Worm (Caenorhabditis elegans) whole organism, young adult: Measurements from ENCODE around the gene F37A4.6.
"Not testable (repeated sequence)": the region's sequence is repeated elsewhere in the genome, so short reads cannot be mapped to it uniquely, and the experiment has no call there.

ENCODE experiments used
- B0019.2 ChIP-seq: fragments of 200-800 bp; sonication (Bioruptor generic); conservative IDR thresholded peaks from 2 replicates; pipeline ENCODE4 v1.3.6; 2022; ENCODE audit warnings: missing genetic modification reagents, missing genetic modification characterization, missing compliant biosample characterization
- B0035.1 ChIP-seq: sonication (generic microtip); optimal IDR thresholded peaks from 2 replicates; lab custom pipeline; 2016; ENCODE audit warnings: missing genetic modification characterization, mild to moderate bottlenecking, missing compliant biosample characterization, missing genotype, missing genetic modification reagents
- B0261.1 ChIP-seq: sonication (generic microtip); optimal IDR thresholded peaks from 2 replicates; lab custom pipeline; 2016; ENCODE audit warnings: mild to moderate bottlenecking, missing genetic modification characterization, moderate library complexity, missing compliant biosample characterization
- D2030.7 ChIP-seq: fragments of 200-800 bp; sonication (Bioruptor generic); IDR thresholded peaks from 2 replicates; pipeline ENCODE4 v1.3.6; 2022; ENCODE audit warnings: missing genetic modification reagents, missing genetic modification characterization, missing compliant biosample characterization
- F49E8.2 ChIP-seq: sonication (generic microtip); optimal IDR thresholded peaks from 3 replicates; lab custom pipeline; 2017; ENCODE audit warnings: missing genetic modification characterization, mild to moderate bottlenecking, missing compliant biosample characterization, antibody characterized with exemption, moderate library complexity; ENCODE audit not compliant: insufficient read depth
- F52B5.7 ChIP-seq: sonication (generic microtip); optimal IDR thresholded peaks from 2 replicates; lab custom pipeline; 2016; ENCODE audit warnings: mild to moderate bottlenecking, missing genetic modification characterization, missing compliant biosample characterization
- F57A8.1 ChIP-seq: fragments of 200-800 bp; sonication (Bioruptor generic); optimal IDR thresholded peaks from 2 replicates; lab custom pipeline; 2018; ENCODE audit warnings: mild to moderate bottlenecking, missing genetic modification characterization, moderate library complexity, missing compliant biosample characterization
- K11D2.4 ChIP-seq: fragments of 200-800 bp; sonication (Bioruptor generic); IDR thresholded peaks from 2 replicates; pipeline ENCODE4 v1.3.6; 2022; ENCODE audit warnings: missing genetic modification reagents, missing genetic modification characterization, missing compliant biosample characterization
- K12H6.12 ChIP-seq: fragments of 200-800 bp; sonication (Bioruptor generic); optimal IDR thresholded peaks from 2 replicates; lab custom pipeline; 2018; ENCODE audit warnings: mild to moderate bottlenecking, missing genetic modification characterization, missing compliant biosample characterization
- T07F8.4 ChIP-seq: sonication (generic microtip); optimal IDR thresholded peaks from 2 replicates; lab custom pipeline; 2016; ENCODE audit warnings: mild to moderate bottlenecking, missing genetic modification characterization, moderate library complexity, missing compliant biosample characterization
- Y53F4B.3 ChIP-seq: fragments of 200-800 bp; sonication (Bioruptor generic); IDR thresholded peaks from 2 replicates; pipeline ENCODE4 v1.3.6; 2022; ENCODE audit warnings: missing genetic modification reagents, missing genetic modification characterization, missing compliant biosample characterization
- Y53G8AR.9 ChIP-seq: fragments of 200-800 bp; sonication (Bioruptor generic); conservative IDR thresholded peaks from 2 replicates; pipeline ENCODE4 v1.3.6; 2022; ENCODE audit warnings: missing genetic modification reagents, missing genetic modification characterization, missing compliant biosample characterization
- Y56A3A.18 ChIP-seq: fragments of 200-800 bp; sonication (Bioruptor generic); IDR thresholded peaks from 2 replicates; pipeline ENCODE4 v1.3.6; 2022; ENCODE audit warnings: missing genetic modification reagents, missing genetic modification characterization, missing compliant biosample characterization
- Y95B8A.8 ChIP-seq: fragments of 200-800 bp; sonication (Bioruptor generic); IDR thresholded peaks from 2 replicates; pipeline ENCODE4 v1.3.6; 2022; ENCODE audit warnings: missing genetic modification reagents, missing genetic modification characterization, missing compliant biosample characterization
- ZK185.1 ChIP-seq: sonication (generic microtip); optimal IDR thresholded peaks from 2 replicates; lab custom pipeline; 2016; ENCODE audit warnings: mild to moderate bottlenecking, missing genetic modification characterization, missing compliant biosample characterization; ENCODE audit not compliant: poor library complexity, severe bottlenecking
- aptf-3 ChIP-seq: fragments of 200-800 bp; sonication (Bioruptor generic); IDR thresholded peaks from 2 replicates; pipeline ENCODE4 v1.3.6; 2022; ENCODE audit warnings: missing genetic modification characterization, missing compliant biosample characterization
- attf-3 ChIP-seq: fragments of 200-800 bp; sonication (Bioruptor generic); conservative IDR thresholded peaks from 2 replicates; pipeline ENCODE4 v1.3.6; 2022; ENCODE audit warnings: missing genetic modification reagents, missing genetic modification characterization, missing compliant biosample characterization
- cebp-2 ChIP-seq: fragments of 200-800 bp; sonication (Bioruptor generic); IDR thresholded peaks from 2 replicates; pipeline ENCODE4 v1.3.6; 2022; ENCODE audit warnings: missing genetic modification characterization, missing compliant biosample characterization
- ceh-100 ChIP-seq: fragments of 200-800 bp; sonication (Bioruptor generic); IDR thresholded peaks from 2 replicates; pipeline ENCODE4 v1.3.6; 2022; ENCODE audit warnings: missing genetic modification reagents, missing genetic modification characterization, missing compliant biosample characterization
- ceh-58 ChIP-seq: fragments of 200-800 bp; sonication (Bioruptor generic); IDR thresholded peaks from 2 replicates; pipeline ENCODE4 v1.3.6; 2022; ENCODE audit warnings: missing genetic modification characterization, missing compliant biosample characterization
- egl-44 ChIP-seq: fragments of 200-800 bp; sonication (Bioruptor generic); IDR thresholded peaks from 2 replicates; pipeline ENCODE4 v1.3.6; 2022; ENCODE audit warnings: missing genetic modification reagents, missing genetic modification characterization, missing compliant biosample characterization
- egrh-3 ChIP-seq: fragments of 200-800 bp; sonication (Bioruptor generic); IDR thresholded peaks from 2 replicates; pipeline ENCODE4 v1.3.6; 2022; ENCODE audit warnings: missing genetic modification reagents, missing genetic modification characterization, missing compliant biosample characterization
- him-1 ChIP-seq: sonication (generic microtip); optimal IDR thresholded peaks from 2 replicates; lab custom pipeline; 2016; ENCODE audit warnings: missing genotype, missing genetic modification reagents, missing genetic modification characterization, missing compliant biosample characterization
- hmg-1.2 ChIP-seq: fragments of 200-800 bp; sonication (Bioruptor generic); IDR thresholded peaks from 2 replicates; pipeline ENCODE4 v1.3.6; 2022; ENCODE audit warnings: missing genetic modification reagents, missing genetic modification characterization, missing compliant biosample characterization
- lir-1 ChIP-seq: fragments of 200-800 bp; sonication (Bioruptor generic); conservative IDR thresholded peaks from 2 replicates; pipeline ENCODE4 v1.3.6; 2022; ENCODE audit warnings: missing genetic modification reagents, missing genetic modification characterization, missing compliant biosample characterization
- madf-6 ChIP-seq: fragments of 200-800 bp; sonication (Bioruptor generic); IDR thresholded peaks from 2 replicates; pipeline ENCODE4 v1.3.6; 2022; ENCODE audit warnings: missing genetic modification reagents, missing genetic modification characterization, missing compliant biosample characterization
- mcd-1 ChIP-seq: fragments of 200-800 bp; sonication (Bioruptor generic); IDR thresholded peaks from 2 replicates; pipeline ENCODE4 v1.3.6; 2022; ENCODE audit warnings: missing genetic modification reagents, missing genetic modification characterization, missing compliant biosample characterization
- mxl-1 ChIP-seq: sonication (generic microtip); optimal IDR thresholded peaks from 2 replicates; lab custom pipeline; 2016; ENCODE audit warnings: missing genetic modification characterization, missing compliant biosample characterization
- nhr-179 ChIP-seq: sonication (generic microtip); optimal IDR thresholded peaks from 2 replicates; lab custom pipeline; 2016; ENCODE audit warnings: mild to moderate bottlenecking, missing genetic modification characterization, missing compliant biosample characterization
- nhr-80 ChIP-seq: sonication (generic microtip); optimal IDR thresholded peaks from 2 replicates; lab custom pipeline; 2016; ENCODE audit warnings: missing genetic modification characterization, missing compliant biosample characterization
- nhr-90 ChIP-seq: sonication (generic microtip); optimal IDR thresholded peaks from 2 replicates; lab custom pipeline; 2016; ENCODE audit warnings: missing genotype, mild to moderate bottlenecking, missing genetic modification characterization, missing compliant biosample characterization
- pbrm-1 ChIP-seq: fragments of 200-800 bp; sonication (Bioruptor generic); IDR thresholded peaks from 2 replicates; pipeline ENCODE4 v1.3.6; 2022; ENCODE audit warnings: missing genetic modification reagents, missing genetic modification characterization, missing compliant biosample characterization
- pha-4 ChIP-seq: fragments of 150-350 bp; sonication (generic microtip); optimal IDR thresholded peaks from 2 replicates; lab custom pipeline; 2014; ENCODE audit warnings: missing biosample characterization, missing genetic modification reagents, missing genetic modification characterization
- rpc-1 ChIP-seq, 2 experiments: fragments of 150-350 bp in 1 of 2; sonication (generic microtip) in 1 of 2; optimal IDR thresholded peaks; 2 replicates each; lab custom pipeline; 2014 to 2018; ENCODE audit warnings: missing biosample characterization in 1 of 2, missing genetic modification characterization in 1 of 2, missing genetic modification reagents in 1 of 2, missing genotype in 1 of 2
- snpc-3.4 ChIP-seq: sonication (generic microtip); optimal IDR thresholded peaks from 2 replicates; lab custom pipeline; 2017; ENCODE audit warnings: missing genetic modification characterization, mild to moderate bottlenecking, missing compliant biosample characterization, antibody characterized with exemption, moderate library complexity, missing genotype, missing genetic modification reagents
- somi-1 ChIP-seq: fragments of 200-800 bp; sonication (Bioruptor generic); optimal IDR thresholded peaks from 2 replicates; lab custom pipeline; 2018; ENCODE audit warnings: mild to moderate bottlenecking, missing genetic modification characterization, missing compliant biosample characterization
- sptf-2 ChIP-seq: fragments of 200-800 bp; sonication (Bioruptor generic); optimal IDR thresholded peaks from 2 replicates; lab custom pipeline; 2018; ENCODE audit warnings: mild to moderate bottlenecking, missing genetic modification characterization, missing compliant biosample characterization
- tbp1 ChIP-seq: fragments of 200-800 bp; sonication (Bioruptor generic); optimal IDR thresholded peaks from 2 replicates; lab custom pipeline; 2018; ENCODE audit warnings: mild to moderate bottlenecking, missing genetic modification characterization, missing compliant biosample characterization
- unc-130 ChIP-seq: sonication (generic microtip); optimal IDR thresholded peaks from 2 replicates; lab custom pipeline; 2016; ENCODE audit warnings: missing genetic modification reagents, missing genetic modification characterization, missing compliant biosample characterization
- zim-3 ChIP-seq: sonication (generic microtip); optimal IDR thresholded peaks from 2 replicates; lab custom pipeline; 2017; ENCODE audit warnings: mild to moderate bottlenecking, missing genetic modification characterization, moderate library complexity, missing compliant biosample characterization
- ztf-25 ChIP-seq: fragments of 200-800 bp; sonication (Bioruptor generic); IDR thresholded peaks from 2 replicates; pipeline ENCODE4 v1.3.6; 2022; ENCODE audit warnings: missing genetic modification reagents, missing genetic modification characterization, missing compliant biosample characterization
- ztf-28 ChIP-seq: fragments of 200-800 bp; sonication (Bioruptor generic); IDR thresholded peaks from 2 replicates; pipeline ENCODE4 v1.3.6; 2022; ENCODE audit warnings: missing genetic modification reagents, missing genetic modification characterization, missing compliant biosample characterization

Gene F37A4.6

ce11 chrIII:6705515-6705914 lies at the start of gene F37A4.6:
Gene F37A4.6 (plus strand): TSS chrIII:6705815.
- TF ChIP-seq F52B5.7 (no peak), ceh-58 (GFP tag; lab: Robert Waterston, UW) (no peak), attf-3 (no peak), F49E8.2 (tag; lab: Kevin White, UChicago) (no peak), zim-3 (tag; lab: Kevin White, UChicago) (no peak)
- TF ChIP-seq, all 124 proteins: peak for 0

ce11 chrIII:6655830-6656229 lies 49.8 kb upstream of the F37A4.6 start:
- TF ChIP-seq K12H6.12 (tag; lab: Kevin White, UChicago) (peak; percentile 35), Y53F4B.3 (GFP tag; lab: Robert Waterston, UW) (no peak), somi-1 (GFP tag; lab: Kevin White, UChicago) (no peak)

- TF ChIP-seq K11D2.4, result 0 out of 2 replicates have a peak, but pooled peaks have one; percentile 29
- TF ChIP-seq attf-3, result peak; percentile 59
- 0 out of 2 replicates have a peak, but pooled peaks have one; percentile 70 for TF ChIP-seq ztf-25 (GFP tag; lab: Robert Waterston, UW)
- peak; percentile 35; the same call in 1 of the 2 replicates for TF ChIP-seq egrh-3
- peak; percentile 80 for TF ChIP-seq hmg-1.2
- 0 out of 2 replicates have a peak, but pooled peaks have one; percentile 58 for TF ChIP-seq ztf-28 (GFP tag; lab: Robert Waterston, UW)
- peak; percentile 85 for TF ChIP-seq tbp1 (GFP tag; lab: Kevin White, UChicago)
- TF ChIP-seq cebp-2 (GFP tag; lab: Robert Waterston, UW), result 0 out of 2 replicates have a peak, but pooled peaks have one; percentile 67
- TF ChIP-seq ceh-58 (GFP tag; lab: Robert Waterston, UW), result 0 out of 2 replicates have a peak, but pooled peaks have one; percentile 66
- TF ChIP-seq Y56A3A.18, result peak; percentile 81; the same call in 1 of the 2 replicates
- peak; percentile 66 for TF ChIP-seq B0261.1
- TF ChIP-seq D2030.7 (GFP tag; lab: Robert Waterston, UW), result peak; percentile 21; the same call in 1 of the 2 replicates
- TF ChIP-seq ceh-100 (GFP tag; lab: Robert Waterston, UW), result peak; percentile 53; the same call in 1 of the 2 replicates
- TF ChIP-seq mcd-1 (GFP tag; lab: Robert Waterston, UW), result peak; percentile 47
- TF ChIP-seq rpc-1 (optimal IDR thresholded peaks at IDR 0.05; lab: Kevin White, UChicago), result not testable (repeated sequence)
- peak; percentile 60 for TF ChIP-seq rpc-1 (tag; optimal IDR thresholded peaks at IDR 0.05; lab: Kevin White, UChicago)
- TF ChIP-seq egl-44 (GFP tag; lab: Robert Waterston, UW), result peak; percentile 82; the same call in 1 of the 2 replicates
- TF ChIP-seq Y53G8AR.9 (GFP tag; lab: Robert Waterston, UW), result peak; percentile 59; the same call in 1 of the 2 replicates
- TF ChIP-seq aptf-3 (GFP tag; lab: Robert Waterston, UW), result 0 out of 2 replicates have a peak, but pooled peaks have one; percentile 81
These were observed 44.0 kb upstream of the F37A4.6 start for ce11 chrIII:6661660-6662059.

ce11 chrIII:6670737-6671242 lies 34.8 kb upstream of the F37A4.6 start:
- TF ChIP-seq mxl-1 (tag; lab: Kevin White, UChicago), result no peak
- TF ChIP-seq unc-130 (GFP tag; lab: Kevin White, UChicago), result no peak
- TF ChIP-seq sptf-2 (GFP tag; lab: Kevin White, UChicago), result no peak
- TF ChIP-seq nhr-179 (tag; lab: Kevin White, UChicago), result no peak
- TF ChIP-seq rpc-1 (optimal IDR thresholded peaks at IDR 0.05; lab: Kevin White, UChicago), result no peak
- no peak for TF ChIP-seq rpc-1 (tag; optimal IDR thresholded peaks at IDR 0.05; lab: Kevin White, UChicago)
- no peak for TF ChIP-seq Y95B8A.8 (GFP tag; lab: Robert Waterston, UW)
- no peak for TF ChIP-seq nhr-80 (tag; lab: Kevin White, UChicago)
- no peak for TF ChIP-seq pha-4
- TF ChIP-seq F57A8.1 (GFP tag; lab: Kevin White, UChicago), result no peak
- TF ChIP-seq ZK185.1 (tag; lab: Kevin White, UChicago), result no peak
- TF ChIP-seq T07F8.4 (tag; lab: Kevin White, UChicago), result no peak
- TF ChIP-seq B0035.1 (tag; lab: Kevin White, UChicago), result no peak
- no peak for TF ChIP-seq madf-6 (GFP tag; lab: Robert Waterston, UW)
- TF ChIP-seq pbrm-1, result no peak
- no peak for TF ChIP-seq B0019.2 (GFP tag; lab: Robert Waterston, UW)
- no peak for TF ChIP-seq lir-1 (GFP tag; lab: Robert Waterston, UW)
- TF ChIP-seq snpc-3.4 (tag; lab: Kevin White, UChicago), result no peak
- no peak for TF ChIP-seq him-1 (tag; lab: Kevin White, UChicago)
- no peak for TF ChIP-seq nhr-90 (tag; lab: Kevin White, UChicago)
